Fruit fly (Drosophila melanogaster) whole organism, pupa: ENCODE measurements around the gene CG15695.

Experiments used
- CG12605 ChIP-seq: fragments of 200-800 bp; sonication (Bioruptor generic); IDR thresholded peaks from 2 replicates; pipeline ENCODE4 v1.3.6; 2022; ENCODE audit warnings: missing biosample characterization, missing genetic modification characterization
- CG14655 ChIP-seq: fragments of 200-800 bp; sonication (Bioruptor generic); optimal IDR thresholded peaks from 3 replicates; lab custom pipeline; 2017; ENCODE audit warnings: mild to moderate bottlenecking, missing biosample characterization, missing genetic modification reagents, missing genetic modification characterization
- CG15710 ChIP-seq: fragments of 200-800 bp; sonication (Bioruptor generic); optimal IDR thresholded peaks from 2 replicates; lab custom pipeline; 2018; ENCODE audit warnings: missing biosample characterization, mild to moderate bottlenecking, missing genetic modification characterization, moderate library complexity
- CG17806 ChIP-seq: fragments of 200-800 bp; sonication (Bioruptor generic); optimal IDR thresholded peaks from 2 replicates; lab custom pipeline; 2018; ENCODE audit warnings: missing biosample characterization, mild to moderate bottlenecking, missing genetic modification characterization, moderate library complexity
- CG32121 ChIP-seq: fragments of 200-800 bp; sonication (Bioruptor generic); IDR thresholded peaks from 2 replicates; pipeline ENCODE4 v1.3.6; 2022; ENCODE audit warnings: missing biosample characterization, missing genetic modification characterization
- CG4496 ChIP-seq: fragments of 200-800 bp; sonication (Bioruptor generic); IDR thresholded peaks from 3 replicates; pipeline ENCODE4 v1.3.6; 2022; ENCODE audit warnings: missing biosample characterization, missing genetic modification characterization
- CG8301 ChIP-seq: fragments of 200-800 bp; sonication (Bioruptor generic); optimal IDR thresholded peaks from 2 replicates; lab custom pipeline; 2018; ENCODE audit warnings: missing biosample characterization, mild to moderate bottlenecking, missing genetic modification characterization
- CG9948 ChIP-seq: fragments of 200-800 bp; sonication (Bioruptor generic); optimal IDR thresholded peaks from 2 replicates; lab custom pipeline; 2018; ENCODE audit warnings: missing biosample characterization, mild to moderate bottlenecking, missing genetic modification characterization, moderate library complexity
- Snoo ChIP-seq: fragments of 200-800 bp; sonication (Bioruptor generic); optimal IDR thresholded peaks from 3 replicates; lab custom pipeline; 2017; ENCODE audit warnings: missing biosample characterization, mild to moderate bottlenecking, missing genetic modification characterization, inconsistent platforms
- fd96Ca ChIP-seq: fragments of 200-800 bp; sonication (Bioruptor generic); IDR thresholded peaks from 3 replicates; pipeline ENCODE4 v1.3.6; 2022; ENCODE audit warnings: missing biosample characterization, missing genetic modification characterization
- gl ChIP-seq: fragments of 200-800 bp; sonication (Bioruptor generic); optimal IDR thresholded peaks from 2 replicates; lab custom pipeline; 2018; ENCODE audit warnings: missing biosample characterization, mild to moderate bottlenecking, missing genetic modification characterization

dm6 chr3R:20818237-20818636 is 23.7 kb upstream of the CG15695 start:
- TF ChIP-seq CG32121 (GFP tag; lab: Robert Waterston, UW) (no peak), fd96Ca (GFP tag; lab: Robert Waterston, UW) (no peak), CG9948 (tag; lab: Kevin White, UChicago) (no peak), CG8301 (tag; lab: Kevin White, UChicago) (no peak), Snoo (no peak), gl (tag; lab: Kevin White, UChicago) (no peak), CG15710 (tag; lab: Kevin White, UChicago) (no peak), CG12605 (no peak), CG14655 (GFP tag; lab: Kevin White, UChicago) (no peak), CG4496 (GFP tag; lab: Robert Waterston, UW) (0 out of 3 replicates have a peak, but pooled peaks have one; percentile 20), CG17806 (no peak)
